Worm (Caenorhabditis elegans) whole organism, midembryonic: ENCODE measurements around the gene H11E01.3.

Experiments
- T22C8.4 ChIP-seq: fragments of 200-800 bp; sonication (Bioruptor generic); IDR thresholded peaks from 2 replicates; pipeline ENCODE4 v1.3.6; 2022; ENCODE audit warnings: missing genetic modification characterization, missing compliant biosample characterization
- cog-1 ChIP-seq: sonication (generic microtip); optimal IDR thresholded peaks from 2 replicates; lab custom pipeline; 2016; ENCODE audit warnings: missing genetic modification characterization, missing compliant biosample characterization
- flt-1 ChIP-seq: fragments of 200-800 bp; sonication (Bioruptor generic); IDR thresholded peaks from 2 replicates; pipeline ENCODE4 v1.3.6; 2022; ENCODE audit warnings: missing genetic modification characterization, missing compliant biosample characterization
- klf-2 ChIP-seq: fragments of 200-800 bp; sonication (Bioruptor generic); conservative IDR thresholded peaks from 2 replicates; pipeline ENCODE4 v1.3.6; 2022; ENCODE audit warnings: missing genetic modification reagents, missing genetic modification characterization, missing compliant biosample characterization
- med-1 ChIP-seq: sonication (generic microtip); optimal IDR thresholded peaks from 2 replicates; lab custom pipeline; 2017; ENCODE audit warnings: missing genetic modification characterization, mild to moderate bottlenecking, missing compliant biosample characterization, antibody characterized with exemption, missing genetic modification reagents; ENCODE audit not compliant: insufficient read depth
- ref-1 ChIP-seq: fragments of 200-800 bp; sonication (Bioruptor generic); conservative IDR thresholded peaks from 2 replicates; pipeline ENCODE4 v1.3.6; 2022; ENCODE audit warnings: missing genetic modification reagents, missing genetic modification characterization, missing compliant biosample characterization
- tab-1 ChIP-seq: fragments of 200-800 bp; sonication (Bioruptor generic); IDR thresholded peaks from 2 replicates; pipeline ENCODE4 v1.3.6; 2022; ENCODE audit warnings: missing genetic modification characterization, missing compliant biosample characterization
- ztf-23 ChIP-seq: fragments of 200-800 bp; sonication (Bioruptor generic); IDR thresholded peaks from 2 replicates; pipeline ENCODE4 v1.3.6; 2022; ENCODE audit warnings: missing genetic modification reagents, missing genetic modification characterization, missing compliant biosample characterization
- ztf-29 ChIP-seq: fragments of 200-800 bp; sonication (Bioruptor generic); IDR thresholded peaks from 2 replicates; pipeline ENCODE4 v1.3.6; 2022; ENCODE audit warnings: missing genetic modification reagents, missing genetic modification characterization, missing compliant biosample characterization

H11E01.3 gene

ce11 chrX:1604606-1605005 is at the start of gene H11E01.3:
TSS of gene H11E01.3 (plus strand) at chrX:1604906.
- TF ChIP-seq flt-1 (GFP tag; lab: Robert Waterston, UW) (no peak), cog-1 (tag; lab: Kevin White, UChicago) (no peak), med-1 (GFP tag; lab: Kevin White, UChicago) (no peak), ref-1 (no peak), ztf-23 (GFP tag; lab: Robert Waterston, UW) (no peak), T22C8.4 (GFP tag; lab: Robert Waterston, UW) (no peak), klf-2 (GFP tag; lab: Robert Waterston, UW) (no peak), ztf-29 (GFP tag; lab: Robert Waterston, UW) (no peak), tab-1 (GFP tag; lab: Robert Waterston, UW) (no peak)

DNA sequence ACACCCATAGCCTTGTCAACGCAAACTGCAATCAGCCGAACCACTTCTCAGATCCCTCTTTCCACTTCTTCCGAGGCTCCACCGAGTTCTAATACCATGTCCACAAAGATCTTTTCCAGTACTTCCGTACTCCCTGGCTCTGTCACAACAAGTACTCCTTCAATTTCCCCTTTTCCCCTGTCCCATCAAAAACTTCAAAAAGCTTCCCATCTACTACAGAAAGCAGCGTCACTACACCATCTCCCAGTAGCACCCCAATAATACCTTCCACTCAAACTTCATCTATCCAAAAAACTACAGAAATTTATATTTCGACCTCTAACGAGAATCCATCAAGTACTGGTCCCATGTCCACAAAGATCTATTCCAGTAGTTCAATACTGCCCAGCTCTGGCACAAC is 47.8 kb upstream of the H11E01.3 start:
- no peak for TF ChIP-seq med-1 (GFP tag; lab: Kevin White, UChicago)
- no peak for TF ChIP-seq klf-2 (GFP tag; lab: Robert Waterston, UW)
- TF ChIP-seq ref-1: no peak
- TF ChIP-seq flt-1 (GFP tag; lab: Robert Waterston, UW): no peak
- no peak for TF ChIP-seq T22C8.4 (GFP tag; lab: Robert Waterston, UW)
- TF ChIP-seq ztf-29 (GFP tag; lab: Robert Waterston, UW): no peak
- TF ChIP-seq cog-1 (tag; lab: Kevin White, UChicago): no peak
- TF ChIP-seq ztf-23 (GFP tag; lab: Robert Waterston, UW): no peak
- TF ChIP-seq tab-1 (GFP tag; lab: Robert Waterston, UW): no peak

DNA sequence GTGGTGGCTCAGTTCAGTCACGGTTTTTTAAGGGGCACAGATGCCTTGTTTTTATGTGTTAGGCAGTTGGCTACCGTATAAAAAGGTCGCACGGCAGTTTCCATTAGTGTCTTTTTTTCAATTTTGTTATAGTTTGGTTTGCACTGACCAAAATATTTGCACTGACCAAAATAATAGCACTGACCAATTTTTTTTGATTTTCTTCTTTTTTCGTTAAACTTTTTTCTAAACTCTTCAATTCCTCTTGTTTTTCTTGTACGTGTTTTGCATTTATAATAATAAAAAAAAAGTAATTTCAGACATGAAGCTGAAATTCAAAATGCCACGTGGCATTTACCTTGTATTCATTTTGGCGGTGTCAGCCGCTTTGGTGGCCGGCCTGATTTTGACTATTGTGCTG is 36.3 kb upstream of the H11E01.3 start, which contains the start of gene H02F09.3:
TSS of gene H02F09.3 (plus strand) at position 301 of the 400 bp plus-strand sequence.
- TF ChIP-seq klf-2 (GFP tag; lab: Robert Waterston, UW): no peak
- TF ChIP-seq ref-1: no peak
- TF ChIP-seq T22C8.4 (GFP tag; lab: Robert Waterston, UW): no peak
- TF ChIP-seq med-1 (GFP tag; lab: Kevin White, UChicago): no peak
- TF ChIP-seq tab-1 (GFP tag; lab: Robert Waterston, UW): no peak
- TF ChIP-seq cog-1 (tag; lab: Kevin White, UChicago): no peak
- no peak for TF ChIP-seq ztf-23 (GFP tag; lab: Robert Waterston, UW)
- TF ChIP-seq ztf-29 (GFP tag; lab: Robert Waterston, UW): no peak
- TF ChIP-seq flt-1 (GFP tag; lab: Robert Waterston, UW): no peak

- TF ChIP-seq med-1 (GFP tag; lab: Kevin White, UChicago) (no peak), klf-2 (GFP tag; lab: Robert Waterston, UW) (no peak), T22C8.4 (GFP tag; lab: Robert Waterston, UW) (no peak), flt-1 (GFP tag; lab: Robert Waterston, UW) (no peak), ztf-23 (GFP tag; lab: Robert Waterston, UW) (no peak), ref-1 (no peak), ztf-29 (GFP tag; lab: Robert Waterston, UW) (no peak), tab-1 (GFP tag; lab: Robert Waterston, UW) (no peak), cog-1 (tag; lab: Kevin White, UChicago) (no peak)
These were observed 32.8 kb upstream of the H11E01.3 start, which contains the start of gene H02F09.2 for ce11 chrX:1571949-1572348. TSS of gene H02F09.2 (plus strand) at chrX:1572249.

DNA sequence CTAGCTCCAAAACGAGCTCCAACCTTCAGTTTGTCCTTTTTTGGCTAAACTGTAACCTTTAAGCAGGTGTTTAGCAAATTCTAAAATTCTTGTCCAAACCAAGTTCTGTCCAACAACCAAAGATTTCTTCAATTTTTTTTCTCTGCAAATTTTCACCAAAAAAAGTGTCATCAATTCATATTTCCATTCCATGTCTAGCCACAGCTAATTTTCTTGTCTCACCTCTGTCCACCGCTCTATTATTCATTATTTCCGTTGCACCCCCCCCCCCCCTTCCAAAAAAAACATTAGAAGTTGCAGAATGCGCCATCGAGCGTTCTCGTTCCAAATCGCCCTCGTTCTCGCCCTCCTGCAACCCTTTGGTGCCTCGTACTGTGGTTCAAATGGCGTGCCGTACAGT is 28.4 kb upstream of the H11E01.3 start, which contains the start of gene wrt-9:
TSS of gene wrt-9 (plus strand) at position 301 of the 400 bp plus-strand sequence.
- TF ChIP-seq klf-2 (GFP tag; lab: Robert Waterston, UW): no peak
- no peak for TF ChIP-seq flt-1 (GFP tag; lab: Robert Waterston, UW)
- no peak for TF ChIP-seq ztf-29 (GFP tag; lab: Robert Waterston, UW)
- no peak for TF ChIP-seq med-1 (GFP tag; lab: Kevin White, UChicago)
- no peak for TF ChIP-seq T22C8.4 (GFP tag; lab: Robert Waterston, UW)
- TF ChIP-seq ref-1: no peak
- no peak for TF ChIP-seq tab-1 (GFP tag; lab: Robert Waterston, UW)
- TF ChIP-seq ztf-23 (GFP tag; lab: Robert Waterston, UW): no peak
- TF ChIP-seq cog-1 (tag; lab: Kevin White, UChicago): no peak

- TF ChIP-seq T22C8.4 (GFP tag; lab: Robert Waterston, UW) (no peak), med-1 (GFP tag; lab: Kevin White, UChicago) (no peak), ztf-23 (GFP tag; lab: Robert Waterston, UW) (no peak), ref-1 (no peak), cog-1 (tag; lab: Kevin White, UChicago) (no peak), flt-1 (GFP tag; lab: Robert Waterston, UW) (no peak), tab-1 (GFP tag; lab: Robert Waterston, UW) (no peak), ztf-29 (GFP tag; lab: Robert Waterston, UW) (no peak), klf-2 (GFP tag; lab: Robert Waterston, UW) (no peak)
These were observed 26.0 kb upstream of the H11E01.3 start for ce11 chrX:1578682-1579081.

ce11 chrX:1583980-1584379 is 20.7 kb upstream of the H11E01.3 start:
- TF ChIP-seq med-1 (GFP tag; lab: Kevin White, UChicago): no peak
- no peak for TF ChIP-seq klf-2 (GFP tag; lab: Robert Waterston, UW)

- TF ChIP-seq flt-1 (GFP tag; lab: Robert Waterston, UW) (no peak), cog-1 (tag; lab: Kevin White, UChicago) (no peak), med-1 (GFP tag; lab: Kevin White, UChicago) (no peak), ref-1 (no peak), T22C8.4 (GFP tag; lab: Robert Waterston, UW) (no peak), ztf-29 (GFP tag; lab: Robert Waterston, UW) (no peak), ztf-23 (GFP tag; lab: Robert Waterston, UW) (no peak), klf-2 (GFP tag; lab: Robert Waterston, UW) (no peak), tab-1 (GFP tag; lab: Robert Waterston, UW) (no peak)
These were observed 17.6 kb upstream of the H11E01.3 start for ce11 chrX:1587082-1587481.
